Worm (Caenorhabditis elegans) whole organism, young adult: ENCODE measurements around the gene C56E6.7.

Experiments used
- B0019.2 ChIP-seq: fragments of 200-800 bp; sonication (Bioruptor generic); conservative IDR thresholded peaks from 2 replicates; pipeline ENCODE4 v1.3.6; 2022; ENCODE audit warnings: missing genetic modification reagents, missing genetic modification characterization, missing compliant biosample characterization
- B0336.3 ChIP-seq: fragments of 200-800 bp; sonication (Bioruptor generic); IDR thresholded peaks from 2 replicates; pipeline ENCODE4 v1.3.6; 2022; ENCODE audit warnings: missing genetic modification characterization, missing compliant biosample characterization
- C17E4.6 ChIP-seq: fragments of 200-800 bp; sonication (Bioruptor generic); IDR thresholded peaks from 2 replicates; pipeline ENCODE4 v1.3.6; 2022; ENCODE audit warnings: missing genetic modification reagents, missing genetic modification characterization, missing compliant biosample characterization
- F10E7.11 ChIP-seq: sonication (generic microtip); optimal IDR thresholded peaks from 2 replicates; lab custom pipeline; 2017; ENCODE audit warnings: mild to moderate bottlenecking, missing genetic modification characterization, moderate library complexity, missing compliant biosample characterization
- F23B12.7 ChIP-seq: sonication (generic microtip); optimal IDR thresholded peaks from 2 replicates; lab custom pipeline; 2017; ENCODE audit warnings: missing genetic modification characterization, mild to moderate bottlenecking, missing compliant biosample characterization, antibody characterized with exemption, moderate library complexity; ENCODE audit not compliant: insufficient read depth
- F57C9.4 ChIP-seq: sonication (generic microtip); optimal IDR thresholded peaks from 2 replicates; lab custom pipeline; 2017; ENCODE audit warnings: mild to moderate bottlenecking, missing genetic modification characterization, missing compliant biosample characterization
- K11D2.4 ChIP-seq: fragments of 200-800 bp; sonication (Bioruptor generic); IDR thresholded peaks from 2 replicates; pipeline ENCODE4 v1.3.6; 2022; ENCODE audit warnings: missing genetic modification reagents, missing genetic modification characterization, missing compliant biosample characterization
- T07F8.4 ChIP-seq: sonication (generic microtip); optimal IDR thresholded peaks from 2 replicates; lab custom pipeline; 2016; ENCODE audit warnings: mild to moderate bottlenecking, missing genetic modification characterization, moderate library complexity, missing compliant biosample characterization
- Y79H2A.3 ChIP-seq: fragments of 200-800 bp; sonication (Bioruptor generic); conservative IDR thresholded peaks from 2 replicates; pipeline ENCODE4 v1.3.6; 2022; ENCODE audit warnings: missing genetic modification reagents, missing genetic modification characterization, missing compliant biosample characterization
- Y95B8A.8 ChIP-seq: fragments of 200-800 bp; sonication (Bioruptor generic); IDR thresholded peaks from 2 replicates; pipeline ENCODE4 v1.3.6; 2022; ENCODE audit warnings: missing genetic modification reagents, missing genetic modification characterization, missing compliant biosample characterization
- ZK185.1 ChIP-seq: sonication (generic microtip); optimal IDR thresholded peaks from 2 replicates; lab custom pipeline; 2016; ENCODE audit warnings: mild to moderate bottlenecking, missing genetic modification characterization, missing compliant biosample characterization; ENCODE audit not compliant: poor library complexity, severe bottlenecking
- ama-1 ChIP-seq, 3 experiments: fragments of 150-350 bp in 1 of 3; sonication (generic microtip) in 2 of 3; optimal IDR thresholded peaks; 2 replicates each; lab custom pipeline; 2014 to 2018; ENCODE audit warnings: missing biosample characterization in 2 of 3, missing genetic modification characterization in 2 of 3, missing genetic modification reagents in 2 of 3
- aptf-2 ChIP-seq: fragments of 200-800 bp; sonication (Bioruptor generic); conservative IDR thresholded peaks from 2 replicates; pipeline ENCODE4 v1.3.6; 2022; ENCODE audit warnings: missing genetic modification reagents, missing genetic modification characterization, missing compliant biosample characterization
- athp-1 ChIP-seq: sonication (generic microtip); optimal IDR thresholded peaks from 2 replicates; lab custom pipeline; 2017; ENCODE audit warnings: mild to moderate bottlenecking, missing genetic modification characterization, missing compliant biosample characterization
- attf-3 ChIP-seq: fragments of 200-800 bp; sonication (Bioruptor generic); conservative IDR thresholded peaks from 2 replicates; pipeline ENCODE4 v1.3.6; 2022; ENCODE audit warnings: missing genetic modification reagents, missing genetic modification characterization, missing compliant biosample characterization
- attf-5 ChIP-seq: fragments of 200-800 bp; sonication (Bioruptor generic); optimal IDR thresholded peaks from 2 replicates; lab custom pipeline; 2018; ENCODE audit warnings: mild to moderate bottlenecking, missing genetic modification characterization, missing compliant biosample characterization
- cebp-2 ChIP-seq: fragments of 200-800 bp; sonication (Bioruptor generic); IDR thresholded peaks from 2 replicates; pipeline ENCODE4 v1.3.6; 2022; ENCODE audit warnings: missing genetic modification characterization, missing compliant biosample characterization
- ceh-27 ChIP-seq: fragments of 200-800 bp; sonication (Bioruptor generic); optimal IDR thresholded peaks from 2 replicates; lab custom pipeline; 2018; ENCODE audit warnings: mild to moderate bottlenecking, missing genetic modification characterization, moderate library complexity, missing compliant biosample characterization
- ceh-40 ChIP-seq: fragments of 200-800 bp; sonication (Bioruptor generic); IDR thresholded peaks from 2 replicates; pipeline ENCODE4 v1.3.6; 2022; ENCODE audit warnings: missing genetic modification characterization, missing compliant biosample characterization
- ceh-91 ChIP-seq: fragments of 200-800 bp; sonication (Bioruptor generic); IDR thresholded peaks from 2 replicates; pipeline ENCODE4 v1.3.6; 2022; ENCODE audit warnings: missing genetic modification reagents, missing genetic modification characterization, missing compliant biosample characterization
- chd-7 ChIP-seq: sonication (generic microtip); optimal IDR thresholded peaks from 2 replicates; lab custom pipeline; 2016; ENCODE audit warnings: mild to moderate bottlenecking, missing genetic modification characterization, moderate library complexity, missing compliant biosample characterization
- dox-1 ChIP-seq: fragments of 200-800 bp; sonication (Bioruptor generic); IDR thresholded peaks from 2 replicates; pipeline ENCODE4 v1.3.6; 2022; ENCODE audit warnings: missing genetic modification reagents, missing genetic modification characterization, missing compliant biosample characterization
- dpl-1 ChIP-seq: fragments of 150-350 bp; optimal IDR thresholded peaks from 2 replicates; lab custom pipeline; 2014; ENCODE audit warnings: missing biosample characterization, missing genetic modification reagents, missing genetic modification characterization
- egl-44 ChIP-seq: fragments of 200-800 bp; sonication (Bioruptor generic); IDR thresholded peaks from 2 replicates; pipeline ENCODE4 v1.3.6; 2022; ENCODE audit warnings: missing genetic modification reagents, missing genetic modification characterization, missing compliant biosample characterization
- egrh-3 ChIP-seq: fragments of 200-800 bp; sonication (Bioruptor generic); IDR thresholded peaks from 2 replicates; pipeline ENCODE4 v1.3.6; 2022; ENCODE audit warnings: missing genetic modification reagents, missing genetic modification characterization, missing compliant biosample characterization
- fkh-3 ChIP-seq: sonication (generic microtip); optimal IDR thresholded peaks from 2 replicates; lab custom pipeline; 2016; ENCODE audit warnings: mild to moderate bottlenecking, missing genetic modification characterization, missing compliant biosample characterization
- gei-17 ChIP-seq: fragments of 200-800 bp; sonication (Bioruptor generic); optimal IDR thresholded peaks from 2 replicates; lab custom pipeline; 2018; ENCODE audit warnings: mild to moderate bottlenecking, missing genetic modification characterization, missing compliant biosample characterization
- hlh-12 ChIP-seq: sonication (generic microtip); optimal IDR thresholded peaks from 2 replicates; lab custom pipeline; 2016; ENCODE audit warnings: missing genetic modification characterization, missing compliant biosample characterization
- hlh-26 ChIP-seq: fragments of 200-800 bp; sonication (Bioruptor generic); conservative IDR thresholded peaks from 2 replicates; pipeline ENCODE4 v1.3.6; 2022; ENCODE audit warnings: missing genetic modification reagents, missing genetic modification characterization, missing compliant biosample characterization
- lag-1 ChIP-seq: fragments of 200-800 bp; sonication (Bioruptor generic); IDR thresholded peaks from 2 replicates; pipeline ENCODE4 v1.3.6; 2022; ENCODE audit warnings: missing genetic modification reagents, missing genetic modification characterization, missing compliant biosample characterization
- lin-26 ChIP-seq: fragments of 200-800 bp; sonication (Bioruptor generic); IDR thresholded peaks from 2 replicates; pipeline ENCODE4 v1.3.6; 2022; ENCODE audit warnings: missing genetic modification reagents, missing genetic modification characterization, missing compliant biosample characterization
- lin-35 ChIP-seq, 3 experiments: fragments of 150-350 bp in 2 of 3; sonication (generic microtip) in 1 of 3; optimal IDR thresholded peaks; 2 replicates each; lab custom pipeline; 2014 to 2018; ENCODE audit warnings: missing biosample characterization in 3 of 3, missing genetic modification characterization in 3 of 3, missing genetic modification reagents in 3 of 3
- madf-8 ChIP-seq: fragments of 200-800 bp; sonication (Bioruptor generic); conservative IDR thresholded peaks from 2 replicates; pipeline ENCODE4 v1.3.6; 2022; ENCODE audit warnings: missing genetic modification reagents, missing genetic modification characterization, missing compliant biosample characterization
- mel-28 ChIP-seq: sonication (generic microtip); optimal IDR thresholded peaks from 2 replicates; lab custom pipeline; 2016; ENCODE audit warnings: borderline replicate concordance, mild to moderate bottlenecking, missing genetic modification characterization, missing compliant biosample characterization
- mes-4 ChIP-seq: sonication (generic microtip); optimal IDR thresholded peaks from 2 replicates; lab custom pipeline; 2016; ENCODE audit warnings: missing genotype, missing genetic modification characterization, missing compliant biosample characterization
- mxl-1 ChIP-seq: sonication (generic microtip); optimal IDR thresholded peaks from 2 replicates; lab custom pipeline; 2016; ENCODE audit warnings: missing genetic modification characterization, missing compliant biosample characterization
- nfya-1 ChIP-seq: sonication (generic microtip); optimal IDR thresholded peaks from 2 replicates; lab custom pipeline; 2017; ENCODE audit warnings: antibody characterized with exemption, missing compliant biosample characterization, missing genetic modification characterization, borderline replicate concordance; ENCODE audit not compliant: insufficient read depth
- nhr-80 ChIP-seq: sonication (generic microtip); optimal IDR thresholded peaks from 2 replicates; lab custom pipeline; 2016; ENCODE audit warnings: missing genetic modification characterization, missing compliant biosample characterization
- sea-2 ChIP-seq: fragments of 200-800 bp; sonication (Bioruptor generic); IDR thresholded peaks from 2 replicates; pipeline ENCODE4 v1.3.6; 2022; ENCODE audit warnings: missing genetic modification characterization, missing compliant biosample characterization
- snpc-1.1 ChIP-seq: sonication (generic microtip); optimal IDR thresholded peaks from 2 replicates; lab custom pipeline; 2017; ENCODE audit warnings: missing genetic modification characterization, mild to moderate bottlenecking, missing compliant biosample characterization, antibody characterized with exemption, moderate library complexity, missing genotype, missing genetic modification reagents; ENCODE audit not compliant: insufficient read depth
- snpc-1.3 ChIP-seq: sonication (generic microtip); optimal IDR thresholded peaks from 2 replicates; lab custom pipeline; 2017; ENCODE audit warnings: missing genetic modification characterization, mild to moderate bottlenecking, missing compliant biosample characterization, antibody characterized with exemption, moderate library complexity, missing genotype, missing genetic modification reagents; ENCODE audit not compliant: insufficient read depth
- somi-1 ChIP-seq: fragments of 200-800 bp; sonication (Bioruptor generic); optimal IDR thresholded peaks from 2 replicates; lab custom pipeline; 2018; ENCODE audit warnings: mild to moderate bottlenecking, missing genetic modification characterization, missing compliant biosample characterization
- tlf-1 ChIP-seq: fragments of 200-800 bp; sonication (Bioruptor generic); optimal IDR thresholded peaks from 2 replicates; lab custom pipeline; 2018; ENCODE audit warnings: mild to moderate bottlenecking, missing genetic modification characterization, missing compliant biosample characterization
- unc-130 ChIP-seq: sonication (generic microtip); optimal IDR thresholded peaks from 2 replicates; lab custom pipeline; 2016; ENCODE audit warnings: missing genetic modification reagents, missing genetic modification characterization, missing compliant biosample characterization
- zim-3 ChIP-seq: sonication (generic microtip); optimal IDR thresholded peaks from 2 replicates; lab custom pipeline; 2017; ENCODE audit warnings: mild to moderate bottlenecking, missing genetic modification characterization, moderate library complexity, missing compliant biosample characterization
- ztf-22 ChIP-seq: fragments of 200-800 bp; sonication (Bioruptor generic); optimal IDR thresholded peaks from 2 replicates; lab custom pipeline; 2018; ENCODE audit warnings: mild to moderate bottlenecking, missing genetic modification characterization, moderate library complexity, missing compliant biosample characterization
- ztf-25 ChIP-seq: fragments of 200-800 bp; sonication (Bioruptor generic); IDR thresholded peaks from 2 replicates; pipeline ENCODE4 v1.3.6; 2022; ENCODE audit warnings: missing genetic modification reagents, missing genetic modification characterization, missing compliant biosample characterization
- ztf-26 ChIP-seq: sonication (generic microtip); optimal IDR thresholded peaks from 2 replicates; lab custom pipeline; 2017; ENCODE audit warnings: missing genetic modification characterization, missing compliant biosample characterization

The C56E6.7 gene

DNA sequence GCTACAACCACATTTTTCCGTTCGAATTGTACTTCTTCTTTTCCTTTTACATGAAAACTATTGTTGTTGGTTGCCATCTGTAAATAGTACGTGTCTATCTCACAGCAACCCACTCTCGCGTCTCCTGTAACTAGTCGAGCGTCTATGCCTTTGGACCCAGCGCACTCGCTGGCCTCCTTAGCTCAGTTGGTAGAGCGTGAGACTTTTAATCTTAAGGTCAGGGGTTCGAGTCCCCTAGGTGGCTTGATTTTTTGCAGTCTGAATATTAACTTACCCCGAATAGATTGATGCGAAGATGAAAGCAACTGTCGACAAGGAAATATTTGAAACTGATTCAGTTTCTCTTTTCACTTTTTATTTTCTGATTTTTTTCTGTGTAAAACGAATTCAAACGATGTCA, 48.7 kb downstream of the C56E6.7 start, which contains the start of gene mpz-3 (continued):
- TF ChIP-seq sea-2 (GFP tag; lab: Robert Waterston, UW) (no peak), ztf-26 (peak; percentile 9), egrh-3 (no peak), ztf-25 (GFP tag; lab: Robert Waterston, UW) (no peak), F10E7.11 (tag; lab: Kevin White, UChicago) (no peak), athp-1 (no peak), attf-3 (no peak; the same call in 1 of the 2 replicates), ztf-22 (no peak), mxl-1 (tag; lab: Kevin White, UChicago) (no peak), chd-7 (tag; lab: Kevin White, UChicago) (no peak), snpc-1.3 (tag; lab: Kevin White, UChicago) (peak; percentile 33), nhr-80 (peak; percentile 15), attf-5 (peak; percentile 30), lag-1 (GFP tag; lab: Robert Waterston, UW) (no peak), Y79H2A.3 (GFP tag; lab: Robert Waterston, UW) (peak; percentile 41; the same call in 1 of the 2 replicates), ceh-91 (GFP tag; lab: Robert Waterston, UW) (peak; percentile 21; the same call in 1 of the 2 replicates), gei-17 (no peak), mel-28 (tag; lab: Kevin White, UChicago) (no peak), ZK185.1 (peak; percentile 17), T07F8.4 (tag; lab: Kevin White, UChicago) (peak; percentile 10), lin-26 (GFP tag; lab: Robert Waterston, UW) (peak; percentile 85), hlh-12 (tag; lab: Kevin White, UChicago) (no peak), lin-35 (GFP tag; optimal IDR thresholded peaks at IDR 0.05; lab: Kevin White, UChicago) (no peak), aptf-2 (GFP tag; lab: Robert Waterston, UW) (peak; percentile 58; the same call in 1 of the 2 replicates), somi-1 (no peak), dpl-1 (no peak), nfya-1 (tag; lab: Kevin White, UChicago) (no peak), B0019.2 (GFP tag; lab: Robert Waterston, UW) (no peak), ama-1 (optimal IDR thresholded peaks at IDR 0.05; lab: Kevin White, UChicago) (no peak), ama-1 (GFP tag; optimal IDR thresholded peaks at IDR 0.05; lab: Kevin White, UChicago) (peak in 1 of 2 experiments; percentile 8), mes-4 (tag; lab: Kevin White, UChicago) (no peak), zim-3 (tag; lab: Kevin White, UChicago) (no peak), F57C9.4 (tag; lab: Kevin White, UChicago) (no peak), Y95B8A.8 (no peak), F23B12.7 (tag; lab: Kevin White, UChicago) (peak; percentile 69), cebp-2 (GFP tag; lab: Robert Waterston, UW) (no peak), B0336.3 (no peak), unc-130 (GFP tag; lab: Kevin White, UChicago) (no peak), hlh-26 (GFP tag; lab: Robert Waterston, UW) (no peak), madf-8 (GFP tag; lab: Robert Waterston, UW) (peak; percentile 20; the same call in 1 of the 2 replicates), ceh-40 (no peak), fkh-3 (tag; lab: Kevin White, UChicago) (no peak), tlf-1 (GFP tag; lab: Kevin White, UChicago) (no peak), dox-1 (GFP tag; lab: Robert Waterston, UW) (no peak), ceh-27 (GFP tag; lab: Kevin White, UChicago) (no peak), egl-44 (GFP tag; lab: Robert Waterston, UW) (0 out of 2 replicates have a peak, but pooled peaks have one; percentile 48), K11D2.4 (GFP tag; lab: Robert Waterston, UW) (no peak), snpc-1.1 (tag; lab: Kevin White, UChicago) (no peak), C17E4.6 (GFP tag; lab: Robert Waterston, UW) (0 out of 2 replicates have a peak, but pooled peaks have one; percentile 19)
